Worm (Caenorhabditis elegans) whole organism, L4 larva: Measurements from ENCODE around the gene F20B6.9.

Source experiments
- F10B5.3 ChIP-seq: sonication (generic microtip); optimal IDR thresholded peaks from 2 replicates; lab custom pipeline; 2016; ENCODE audit warnings: mild to moderate bottlenecking, missing genetic modification characterization, missing compliant biosample characterization
- F26F4.8 ChIP-seq: fragments of 200-800 bp; sonication (Bioruptor generic); conservative IDR thresholded peaks from 2 replicates; pipeline ENCODE4 v1.3.6; 2022; ENCODE audit warnings: missing genetic modification characterization, missing compliant biosample characterization
- T20F7.1 ChIP-seq: fragments of 200-800 bp; sonication (Bioruptor generic); optimal IDR thresholded peaks from 2 replicates; lab custom pipeline; 2018; ENCODE audit warnings: mild to moderate bottlenecking, missing genetic modification characterization, missing compliant biosample characterization
- T26A8.4 ChIP-seq: fragments of 200-800 bp; sonication (Bioruptor generic); IDR thresholded peaks from 2 replicates; pipeline ENCODE4 v1.3.6; 2022; ENCODE audit warnings: missing genetic modification characterization, missing compliant biosample characterization
- arid-1 ChIP-seq: fragments of 200-800 bp; sonication (Bioruptor generic); conservative IDR thresholded peaks from 2 replicates; pipeline ENCODE4 v1.3.6; 2022; ENCODE audit warnings: missing genetic modification reagents, missing genetic modification characterization, missing compliant biosample characterization
- attf-4 ChIP-seq: sonication (generic microtip); optimal IDR thresholded peaks from 3 replicates; lab custom pipeline; 2017; ENCODE audit warnings: missing biosample characterization, missing genetic modification characterization
- ceh-20 ChIP-seq: fragments of 200-800 bp; sonication (Bioruptor generic); IDR thresholded peaks from 2 replicates; pipeline ENCODE4 v1.3.6; 2022; ENCODE audit warnings: missing genetic modification reagents, missing genetic modification characterization, missing compliant biosample characterization
- ceh-44 ChIP-seq: fragments of 200-800 bp; sonication (Bioruptor generic); IDR thresholded peaks from 2 replicates; pipeline ENCODE4 v1.3.6; 2022; ENCODE audit warnings: missing genetic modification reagents, missing genetic modification characterization, missing compliant biosample characterization
- ceh-82 ChIP-seq: sonication (generic microtip); optimal IDR thresholded peaks from 2 replicates; lab custom pipeline; 2017; ENCODE audit warnings: missing biosample characterization, missing genetic modification characterization
- cey-2 ChIP-seq: sonication (generic microtip); optimal IDR thresholded peaks from 3 replicates; lab custom pipeline; 2017; ENCODE audit warnings: missing genetic modification characterization, mild to moderate bottlenecking, missing compliant biosample characterization, antibody characterized with exemption, borderline replicate concordance; ENCODE audit not compliant: insufficient read depth
- ctbp-1 ChIP-seq: fragments of 200-800 bp; sonication (Bioruptor generic); IDR thresholded peaks from 2 replicates; pipeline ENCODE4 v1.3.6; 2022; ENCODE audit warnings: missing genetic modification reagents, missing genetic modification characterization, missing compliant biosample characterization
- daf-12 ChIP-seq: fragments of 150-350 bp; optimal IDR thresholded peaks from 2 replicates; lab custom pipeline; 2014; ENCODE audit warnings: missing biosample characterization, missing genetic modification reagents, missing genetic modification characterization
- daf-16 ChIP-seq, 3 experiments: sonication (generic microtip); optimal IDR thresholded peaks; 2 replicates each; lab custom pipeline; 2016 to 2017; ENCODE audit warnings: missing genetic modification characterization in 3 of 3, missing genetic modification reagents in 3 of 3, mild to moderate bottlenecking in 2 of 3, missing compliant biosample characterization in 2 of 3, missing biosample characterization in 1 of 3, moderate library complexity in 1 of 3
- dmd-9 ChIP-seq: fragments of 200-800 bp; sonication (Bioruptor generic); IDR thresholded peaks from 2 replicates; pipeline ENCODE4 v1.3.6; 2022; ENCODE audit warnings: missing genetic modification reagents, missing genetic modification characterization, missing compliant biosample characterization
- duxl-1 ChIP-seq: sonication (generic microtip); optimal IDR thresholded peaks from 2 replicates; lab custom pipeline; 2016; ENCODE audit warnings: mild to moderate bottlenecking, missing genetic modification characterization, moderate library complexity, missing compliant biosample characterization; ENCODE audit not compliant: poor library complexity
- egl-43 ChIP-seq: fragments of 200-800 bp; sonication (Bioruptor generic); IDR thresholded peaks from 2 replicates; pipeline ENCODE4 v1.3.6; 2022; ENCODE audit warnings: missing genetic modification reagents, missing genetic modification characterization, missing compliant biosample characterization
- fkh-10 ChIP-seq: fragments of 150-350 bp; optimal IDR thresholded peaks from 2 replicates; lab custom pipeline; 2014; ENCODE audit warnings: missing biosample characterization, missing genetic modification reagents, missing genetic modification characterization
- fos-1 ChIP-seq: fragments of 150-350 bp; optimal IDR thresholded peaks from 2 replicates; lab custom pipeline; 2014; ENCODE audit warnings: missing biosample characterization, missing genetic modification characterization
- hmg-1.1 ChIP-seq: fragments of 200-800 bp; sonication (Bioruptor generic); IDR thresholded peaks from 2 replicates; pipeline ENCODE4 v1.3.6; 2022; ENCODE audit warnings: missing genetic modification reagents, missing genetic modification characterization, missing compliant biosample characterization
- lim-7 ChIP-seq: fragments of 200-800 bp; sonication (Bioruptor generic); IDR thresholded peaks from 2 replicates; pipeline ENCODE4 v1.3.6; 2022; ENCODE audit warnings: missing genetic modification characterization, missing compliant biosample characterization
- lin-38 ChIP-seq: fragments of 200-800 bp; sonication (Bioruptor generic); IDR thresholded peaks from 2 replicates; pipeline ENCODE4 v1.3.6; 2022; ENCODE audit warnings: missing genetic modification reagents, missing genetic modification characterization, missing compliant biosample characterization
- madf-5 ChIP-seq, 2 experiments: fragments of 200-800 bp; sonication (Bioruptor generic); IDR thresholded peaks; 2 replicates each; pipeline ENCODE4 v1.3.6; 2022; ENCODE audit warnings: missing compliant biosample characterization in 2 of 2, missing genetic modification characterization in 2 of 2
- mep-1 ChIP-seq: fragments of 150-350 bp; sonication (generic microtip); optimal IDR thresholded peaks from 3 replicates; lab custom pipeline; 2014; ENCODE audit warnings: missing biosample characterization, missing genetic modification characterization
- mxl-3 ChIP-seq: fragments of 200-800 bp; sonication (Bioruptor generic); optimal IDR thresholded peaks from 2 replicates; lab custom pipeline; 2018; ENCODE audit warnings: mild to moderate bottlenecking, missing genetic modification characterization, missing compliant biosample characterization
- nhr-11 ChIP-seq: fragments of 150-350 bp; optimal IDR thresholded peaks from 2 replicates; lab custom pipeline; 2014; ENCODE audit warnings: missing biosample characterization, missing genetic modification characterization
- nhr-111 ChIP-seq: fragments of 200-800 bp; sonication (Bioruptor generic); optimal IDR thresholded peaks from 2 replicates; lab custom pipeline; 2018; ENCODE audit warnings: mild to moderate bottlenecking, missing genetic modification characterization, missing compliant biosample characterization
- nhr-237 ChIP-seq: sonication (generic microtip); optimal IDR thresholded peaks from 2 replicates; lab custom pipeline; 2017; ENCODE audit warnings: missing biosample characterization, missing genetic modification characterization
- nhr-25 ChIP-seq: sonication (generic microtip); optimal IDR thresholded peaks from 2 replicates; lab custom pipeline; 2017; ENCODE audit warnings: missing genetic modification characterization, mild to moderate bottlenecking, missing compliant biosample characterization, antibody characterized with exemption, moderate library complexity, borderline replicate concordance; ENCODE audit not compliant: insufficient read depth
- nhr-48 ChIP-seq: sonication (generic microtip); optimal IDR thresholded peaks from 2 replicates; lab custom pipeline; 2016; ENCODE audit warnings: mild to moderate bottlenecking, missing genetic modification characterization, missing compliant biosample characterization
- nhr-76 ChIP-seq: fragments of 150-350 bp; optimal IDR thresholded peaks from 2 replicates; lab custom pipeline; 2014; ENCODE audit warnings: missing biosample characterization, missing genetic modification characterization
- nhr-77 ChIP-seq: fragments of 150-350 bp; optimal IDR thresholded peaks from 2 replicates; lab custom pipeline; 2014; ENCODE audit warnings: missing biosample characterization, missing genetic modification characterization
- php-3 ChIP-seq: fragments of 200-800 bp; sonication (Bioruptor generic); IDR thresholded peaks from 2 replicates; pipeline ENCODE4 v1.3.6; 2022; ENCODE audit warnings: missing genetic modification reagents, missing genetic modification characterization, missing compliant biosample characterization
- sdz-12 ChIP-seq: fragments of 200-800 bp; sonication (Bioruptor generic); optimal IDR thresholded peaks from 2 replicates; lab custom pipeline; 2018; ENCODE audit warnings: mild to moderate bottlenecking, missing genetic modification characterization, missing compliant biosample characterization
- skn-1 ChIP-seq: fragments of 150-350 bp; optimal IDR thresholded peaks from 2 replicates; lab custom pipeline; 2014; ENCODE audit warnings: missing biosample characterization, missing genetic modification characterization
- snpc-1.2 ChIP-seq: fragments of 200-800 bp; sonication (Bioruptor generic); IDR thresholded peaks from 2 replicates; pipeline ENCODE4 v1.3.6; 2022; ENCODE audit warnings: missing genetic modification reagents, missing genetic modification characterization, missing compliant biosample characterization
- spr-1 ChIP-seq: sonication (generic microtip); optimal IDR thresholded peaks from 2 replicates; lab custom pipeline; 2016; ENCODE audit warnings: mild to moderate bottlenecking, missing genetic modification characterization, missing compliant biosample characterization
- tra-1 ChIP-seq: fragments of 200-800 bp; sonication (Bioruptor generic); IDR thresholded peaks from 2 replicates; pipeline ENCODE4 v1.3.6; 2022; ENCODE audit warnings: missing genetic modification reagents, missing genetic modification characterization, missing compliant biosample characterization
- vab-7 ChIP-seq: fragments of 200-800 bp; sonication (Bioruptor generic); IDR thresholded peaks from 2 replicates; pipeline ENCODE4 v1.3.6; 2022; ENCODE audit warnings: missing genetic modification reagents, missing genetic modification characterization, missing compliant biosample characterization
- zip-2 ChIP-seq: fragments of 150-350 bp; optimal IDR thresholded peaks from 2 replicates; lab custom pipeline; 2014; ENCODE audit warnings: missing biosample characterization, missing genetic modification characterization
- ztf-11 ChIP-seq: fragments of 150-350 bp; optimal IDR thresholded peaks from 2 replicates; lab custom pipeline; 2014; ENCODE audit warnings: missing biosample characterization, missing genetic modification characterization

F20B6.9 gene

ce11 chrX:4208495-4208894 is 1.2 kb upstream of the F20B6.9 start (continued):
- TF ChIP-seq ceh-20 (0 out of 2 replicates have a peak, but pooled peaks have one; percentile 11), lin-38 (GFP tag; lab: Robert Waterston, UW) (no peak; the same call in 1 of the 2 replicates), hmg-1.1 (GFP tag; lab: Robert Waterston, UW) (peak; percentile 76), nhr-11 (tag; lab: Kevin White, UChicago) (peak; percentile 77), duxl-1 (tag; lab: Kevin White, UChicago) (peak; percentile 93), F26F4.8 (GFP tag; lab: Robert Waterston, UW) (no peak), dmd-9 (GFP tag; lab: Robert Waterston, UW) (no peak), T26A8.4 (GFP tag; lab: Robert Waterston, UW) (peak; percentile 68), php-3 (GFP tag; lab: Robert Waterston, UW) (peak; percentile 58; the same call in 1 of the 2 replicates), nhr-237 (tag; lab: Kevin White, UChicago) (peak; percentile 36), nhr-25 (tag; lab: Kevin White, UChicago) (no peak), ceh-82 (no peak), ctbp-1 (GFP tag; lab: Robert Waterston, UW) (no peak), F10B5.3 (no peak), mxl-3 (GFP tag; lab: Kevin White, UChicago) (peak; percentile 21), nhr-77 (peak; percentile 98), nhr-111 (no peak), mep-1 (tag; lab: Kevin White, UChicago) (no peak), egl-43 (GFP tag; lab: Robert Waterston, UW) (peak; percentile 41; the same call in 1 of the 2 replicates), daf-12 (tag; lab: Kevin White, UChicago) (no peak), daf-16 (GFP tag; optimal IDR thresholded peaks at IDR 0.05; lab: Kevin White, UChicago) (no peak), daf-16 (tag; optimal IDR thresholded peaks at IDR 0.05; lab: Kevin White, UChicago) (peak; percentile 61), zip-2 (tag; lab: Kevin White, UChicago) (peak; percentile 29), attf-4 (no peak), fkh-10 (GFP tag; lab: Kevin White, UChicago) (no peak), vab-7 (GFP tag; lab: Robert Waterston, UW) (no peak; the same call in 1 of the 2 replicates), skn-1 (tag; lab: Kevin White, UChicago) (no peak), tra-1 (GFP tag; lab: Robert Waterston, UW) (0 out of 2 replicates have a peak, but pooled peaks have one; percentile 18), spr-1 (tag; lab: Kevin White, UChicago) (no peak), nhr-76 (tag; lab: Kevin White, UChicago) (no peak), arid-1 (GFP tag; lab: Robert Waterston, UW) (0 out of 2 replicates have a peak, but pooled peaks have one; percentile 20), nhr-48 (no peak), fos-1 (tag; lab: Kevin White, UChicago) (peak; percentile 79), T20F7.1 (no peak), lim-7 (no peak), cey-2 (tag; lab: Kevin White, UChicago) (no peak), ztf-11 (no peak), sdz-12 (GFP tag; lab: Kevin White, UChicago) (no peak)

DNA sequence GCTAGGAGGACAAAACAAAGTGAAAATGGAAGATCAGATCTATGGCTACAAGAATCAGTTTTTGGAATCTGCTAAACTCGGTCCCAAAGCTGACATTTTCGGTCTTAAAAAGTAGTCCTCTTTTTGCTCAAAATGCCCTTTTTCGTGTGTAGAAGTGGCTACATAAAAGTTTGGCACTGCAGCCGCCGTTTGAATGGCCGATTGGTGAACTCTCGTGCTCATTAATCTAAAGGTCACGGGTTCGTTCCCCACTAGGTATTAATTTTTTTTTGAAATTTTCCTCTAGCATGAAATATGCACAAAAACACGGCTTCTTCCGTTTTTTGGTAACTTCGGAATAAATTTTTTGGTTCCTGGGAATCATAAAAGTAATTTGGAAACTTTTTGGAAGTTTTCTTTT is 2.5 kb downstream of the F20B6.9 start:
- TF ChIP-seq snpc-1.2 (GFP tag; lab: Robert Waterston, UW) (peak; percentile 45; the same call in 1 of the 2 replicates), madf-5 (GFP tag; IDR thresholded peaks at IDR 0.05; lab: Robert Waterston, UW) (0 out of 4 replicates have a peak, but pooled peaks of 1 of the 2 experiments have one; percentile 55), ceh-44 (GFP tag; lab: Robert Waterston, UW) (0 out of 2 replicates have a peak, but pooled peaks have one; percentile 26), F26F4.8 (GFP tag; lab: Robert Waterston, UW) (0 out of 2 replicates have a peak, but pooled peaks have one; percentile 55), lim-7 (peak; percentile 37; the same call in 1 of the 2 replicates)
